Fruit fly (Drosophila melanogaster) whole organism, embryonic: ENCODE data around the gene CG46459.

ENCODE experiments used
- ATbp ChIP-seq: fragments of 200-800 bp; sonication (Bioruptor generic); optimal IDR thresholded peaks from 2 replicates; lab custom pipeline; 2017; ENCODE audit warnings: missing biosample characterization, mild to moderate bottlenecking, missing genetic modification characterization, missing genetic modification reagents
- Ada2b ChIP-seq: fragments of 200-800 bp; sonication (Bioruptor generic); IDR thresholded peaks from 2 replicates; pipeline ENCODE4 v1.3.6; 2022; ENCODE audit warnings: missing biosample characterization, missing genetic modification characterization
- Atf6 ChIP-seq: fragments of 200-800 bp; sonication (Bioruptor generic); IDR thresholded peaks from 2 replicates; pipeline ENCODE4 v1.3.6; 2022; ENCODE audit warnings: missing biosample characterization, missing genetic modification characterization
- Bteb2 ChIP-seq: fragments of 200-800 bp; sonication (Bioruptor generic); optimal IDR thresholded peaks from 2 replicates; lab custom pipeline; 2016; ENCODE audit warnings: missing biosample characterization, missing genetic modification characterization
- CG10654 ChIP-seq: fragments of 200-800 bp; sonication (Bioruptor generic); optimal IDR thresholded peaks from 2 replicates; lab custom pipeline; 2016; ENCODE audit warnings: missing biosample characterization, missing genetic modification characterization
- CG10979 ChIP-seq: fragments of 200-800 bp; sonication (Bioruptor generic); optimal IDR thresholded peaks from 2 replicates; lab custom pipeline; 2018; ENCODE audit warnings: missing biosample characterization, mild to moderate bottlenecking, missing genetic modification characterization, moderate library complexity
- CG11247 ChIP-seq: fragments of 200-800 bp; sonication (Bioruptor generic); IDR thresholded peaks from 2 replicates; pipeline ENCODE4 v1.3.6; 2022; ENCODE audit warnings: missing biosample characterization, missing genetic modification characterization
- CG14441 ChIP-seq: fragments of 200-800 bp; sonication (Bioruptor generic); IDR thresholded peaks from 2 replicates; pipeline ENCODE4 v1.3.6; 2022; ENCODE audit warnings: missing biosample characterization, missing genetic modification characterization
- CG14860 ChIP-seq: fragments of 200-800 bp; sonication (Bioruptor generic); IDR thresholded peaks from 3 replicates; pipeline ENCODE4 v1.3.6; 2022; ENCODE audit warnings: missing biosample characterization, missing genetic modification characterization; ENCODE audit not compliant: partially characterized antibody
- CG16813 ChIP-seq: fragments of 200-800 bp; sonication (Bioruptor generic); IDR thresholded peaks from 3 replicates; pipeline ENCODE4 v1.3.6; 2022; ENCODE audit warnings: missing biosample characterization, missing genetic modification characterization; ENCODE audit not compliant: partially characterized antibody
- CG17359 ChIP-seq: fragments of 200-800 bp; sonication (Bioruptor generic); optimal IDR thresholded peaks from 3 replicates; lab custom pipeline; 2018; ENCODE audit warnings: missing biosample characterization, mild to moderate bottlenecking, missing genetic modification characterization, moderate library complexity
- CG17568 ChIP-seq: fragments of 200-800 bp; sonication (Bioruptor generic); optimal IDR thresholded peaks from 2 replicates; lab custom pipeline; 2018; ENCODE audit warnings: missing biosample characterization, mild to moderate bottlenecking, missing genetic modification characterization, moderate library complexity
- CG18619 ChIP-seq: fragments of 200-800 bp; sonication (Bioruptor generic); optimal IDR thresholded peaks from 3 replicates; lab custom pipeline; 2017; ENCODE audit warnings: missing biosample characterization, mild to moderate bottlenecking, missing genetic modification characterization
- CG2199 ChIP-seq: fragments of 200-800 bp; sonication (Bioruptor generic); IDR thresholded peaks from 3 replicates; pipeline ENCODE4 v1.3.6; 2022; ENCODE audit warnings: missing biosample characterization, missing genetic modification characterization
- CG31365 ChIP-seq: fragments of 200-800 bp; sonication (Bioruptor generic); optimal IDR thresholded peaks from 2 replicates; lab custom pipeline; 2018; ENCODE audit warnings: missing biosample characterization, mild to moderate bottlenecking, missing genetic modification characterization
- CG3163 ChIP-seq: fragments of 200-800 bp; sonication (Bioruptor generic); optimal IDR thresholded peaks from 3 replicates; lab custom pipeline; 2016; ENCODE audit warnings: missing biosample characterization, missing genetic modification characterization
- CG4360 ChIP-seq: fragments of 200-800 bp; sonication (Bioruptor generic); IDR thresholded peaks from 2 replicates; pipeline ENCODE4 v1.3.6; 2022; ENCODE audit warnings: missing biosample characterization, missing genetic modification characterization
- CG4617 ChIP-seq: fragments of 200-800 bp; sonication (Bioruptor generic); optimal IDR thresholded peaks from 3 replicates; lab custom pipeline; 2016; ENCODE audit warnings: missing biosample characterization, missing genetic modification characterization, borderline replicate concordance
- CG7987 ChIP-seq: fragments of 200-800 bp; sonication (Bioruptor generic); optimal IDR thresholded peaks from 2 replicates; lab custom pipeline; 2018; ENCODE audit warnings: missing biosample characterization, mild to moderate bottlenecking, missing genetic modification characterization, moderate library complexity
- CG9797 ChIP-seq: fragments of 200-800 bp; sonication (Bioruptor generic); optimal IDR thresholded peaks from 3 replicates; lab custom pipeline; 2018; ENCODE audit warnings: missing biosample characterization, mild to moderate bottlenecking, missing genetic modification characterization
- CG9932 ChIP-seq: fragments of 200-800 bp; sonication (Bioruptor generic); IDR thresholded peaks from 2 replicates; pipeline ENCODE4 v1.3.6; 2022; ENCODE audit warnings: missing biosample characterization, missing genetic modification characterization
- Drgx ChIP-seq: fragments of 200-800 bp; sonication (Bioruptor generic); IDR thresholded peaks from 2 replicates; pipeline ENCODE4 v1.3.6; 2022; ENCODE audit warnings: missing biosample characterization, missing genetic modification characterization
- HmgZ ChIP-seq: fragments of 200-800 bp; sonication (Bioruptor generic); optimal IDR thresholded peaks from 2 replicates; lab custom pipeline; 2018; ENCODE audit warnings: missing biosample characterization, mild to moderate bottlenecking, missing genetic modification characterization
- Hmx ChIP-seq: fragments of 200-800 bp; sonication (Bioruptor generic); optimal IDR thresholded peaks from 2 replicates; lab custom pipeline; 2016; ENCODE audit warnings: missing biosample characterization, missing genetic modification characterization
- NFAT ChIP-seq: fragments of 200-800 bp; sonication (Bioruptor generic); IDR thresholded peaks from 2 replicates; pipeline ENCODE4 v1.3.6; 2022; ENCODE audit warnings: missing biosample characterization, missing genetic modification characterization
- Nf-YC ChIP-seq: fragments of 200-800 bp; optimal IDR thresholded peaks from 3 replicates; lab custom pipeline; 2019; ENCODE audit warnings: missing biosample characterization, mild to moderate bottlenecking, missing genetic modification characterization, moderate library complexity
- YL-1 ChIP-seq: fragments of 200-800 bp; sonication (Bioruptor generic); optimal IDR thresholded peaks from 3 replicates; lab custom pipeline; 2017; ENCODE audit warnings: missing biosample characterization, mild to moderate bottlenecking, missing genetic modification characterization
- ara ChIP-seq: fragments of 200-800 bp; sonication (Bioruptor generic); IDR thresholded peaks from 2 replicates; pipeline ENCODE4 v1.3.6; 2022; ENCODE audit warnings: missing biosample characterization, missing genetic modification characterization
- bsh ChIP-seq, 2 experiments: fragments of 200-800 bp; sonication (Bioruptor generic); optimal IDR thresholded peaks; 2 replicates each; lab custom pipeline; 2017 to 2018; ENCODE audit warnings: mild to moderate bottlenecking in 2 of 2, missing biosample characterization in 2 of 2, missing genetic modification characterization in 2 of 2, moderate library complexity in 1 of 2
- cad ChIP-seq: fragments of >200 bp; optimal IDR thresholded peaks from 2 replicates; lab custom pipeline; 2017; ENCODE audit warnings: missing biosample characterization, missing genetic modification characterization
- cg ChIP-seq: fragments of 200-800 bp; sonication (Bioruptor generic); optimal IDR thresholded peaks from 3 replicates; lab custom pipeline; 2019; ENCODE audit warnings: missing biosample characterization, mild to moderate bottlenecking, missing genetic modification characterization, moderate library complexity
- chif ChIP-seq, 2 experiments: fragments of 200-800 bp; sonication (Bioruptor generic); optimal IDR thresholded peaks; 3 replicates each; lab custom pipeline; 2016; ENCODE audit warnings: missing biosample characterization in 2 of 2, missing genetic modification characterization in 2 of 2
- croc ChIP-seq: fragments of 200-800 bp; sonication (Bioruptor generic); conservative IDR thresholded peaks from 3 replicates; pipeline ENCODE4 v1.3.6; 2022; ENCODE audit warnings: missing biosample characterization, missing genetic modification characterization
- crp ChIP-seq, 2 experiments: fragments of 200-800 bp; sonication (Bioruptor generic); optimal IDR thresholded peaks; 2 replicates in 1 of 2; 3 replicates in 1 of 2; lab custom pipeline; 2017; ENCODE audit warnings: missing biosample characterization in 2 of 2, missing genetic modification characterization in 2 of 2, mild to moderate bottlenecking in 1 of 2, moderate library complexity in 1 of 2
- dimm ChIP-seq: fragments of 200-800 bp; sonication (Bioruptor generic); IDR thresholded peaks from 2 replicates; pipeline ENCODE4 v1.3.6; 2022; ENCODE audit warnings: missing biosample characterization, missing genetic modification characterization
- disco-r ChIP-seq: fragments of 200-800 bp; sonication (Bioruptor generic); optimal IDR thresholded peaks from 2 replicates; lab custom pipeline; 2016; ENCODE audit warnings: missing biosample characterization, missing genetic modification characterization
- ewg ChIP-seq: fragments of 200-800 bp; sonication (Bioruptor generic); optimal IDR thresholded peaks from 3 replicates; lab custom pipeline; 2017; ENCODE audit warnings: mild to moderate bottlenecking, missing biosample characterization, missing genetic modification reagents, missing genetic modification characterization
- fru ChIP-seq: fragments of >200 bp; optimal IDR thresholded peaks from 2 replicates; lab custom pipeline; 2017
- gcm2 ChIP-seq: fragments of 200-800 bp; sonication (Bioruptor generic); optimal IDR thresholded peaks from 2 replicates; lab custom pipeline; 2016; ENCODE audit warnings: missing biosample characterization, missing genetic modification characterization
- gro ChIP-seq: fragments of 200-800 bp; sonication (Bioruptor generic); optimal IDR thresholded peaks from 2 replicates; lab custom pipeline; 2016; ENCODE audit warnings: missing biosample characterization, missing genetic modification characterization
- gsb ChIP-seq: fragments of 200-800 bp; sonication (Bioruptor generic); IDR thresholded peaks from 2 replicates; pipeline ENCODE4 v1.3.6; 2022; ENCODE audit warnings: missing biosample characterization, missing genetic modification characterization
- lov ChIP-seq, 2 experiments: fragments of 200-800 bp in 1 of 2; fragments of >200 bp in 1 of 2; sonication (Bioruptor generic) in 1 of 2; IDR thresholded peaks in 1 of 2; optimal IDR thresholded peaks in 1 of 2; 2 replicates in 1 of 2; 3 replicates in 1 of 2; pipeline versions ENCODE4 v1.3.6 to Lab custom; 2017 to 2022; ENCODE audit warnings: missing biosample characterization in 1 of 2, missing genetic modification characterization in 1 of 2
- oc ChIP-seq: fragments of 200-800 bp; sonication (Bioruptor generic); optimal IDR thresholded peaks from 2 replicates; lab custom pipeline; 2018; ENCODE audit warnings: missing biosample characterization, mild to moderate bottlenecking, missing genetic modification characterization, moderate library complexity
- onecut ChIP-seq: fragments of 200-800 bp; sonication (Bioruptor generic); IDR thresholded peaks from 2 replicates; pipeline ENCODE4 v1.3.6; 2022; ENCODE audit warnings: missing biosample characterization, missing genetic modification characterization
- p53 ChIP-seq: fragments of 200-800 bp; sonication (Bioruptor generic); optimal IDR thresholded peaks from 2 replicates; lab custom pipeline; 2016; ENCODE audit warnings: missing biosample characterization, missing genetic modification characterization
- prd ChIP-seq, 3 experiments: fragments of >200 bp in 2 of 3; fragments of 200-800 bp in 1 of 3; sonication (Bioruptor generic) in 1 of 3; optimal IDR thresholded peaks in 2 of 3; IDR thresholded peaks in 1 of 3; 2 replicates in 2 of 3; 3 replicates in 1 of 3; pipeline versions ENCODE4 v1.3.6 to Lab custom; 2017 to 2022; ENCODE audit warnings: missing biosample characterization in 1 of 3, missing genetic modification characterization in 1 of 3
- scrt ChIP-seq: fragments of 200-800 bp; sonication (Bioruptor generic); optimal IDR thresholded peaks from 2 replicates; lab custom pipeline; 2018; ENCODE audit warnings: missing biosample characterization, mild to moderate bottlenecking, missing genetic modification characterization, moderate library complexity
- sisA ChIP-seq: fragments of 200-800 bp; sonication (Bioruptor generic); IDR thresholded peaks from 2 replicates; pipeline ENCODE4 v1.3.6; 2022; ENCODE audit warnings: missing biosample characterization, missing genetic modification characterization
- vnd ChIP-seq: fragments of 200-800 bp; sonication (Bioruptor generic); IDR thresholded peaks from 3 replicates; pipeline ENCODE4 v1.3.6; 2022; ENCODE audit warnings: missing biosample characterization, missing genetic modification characterization; ENCODE audit not compliant: partially characterized antibody

Gene CG46459

DNA sequence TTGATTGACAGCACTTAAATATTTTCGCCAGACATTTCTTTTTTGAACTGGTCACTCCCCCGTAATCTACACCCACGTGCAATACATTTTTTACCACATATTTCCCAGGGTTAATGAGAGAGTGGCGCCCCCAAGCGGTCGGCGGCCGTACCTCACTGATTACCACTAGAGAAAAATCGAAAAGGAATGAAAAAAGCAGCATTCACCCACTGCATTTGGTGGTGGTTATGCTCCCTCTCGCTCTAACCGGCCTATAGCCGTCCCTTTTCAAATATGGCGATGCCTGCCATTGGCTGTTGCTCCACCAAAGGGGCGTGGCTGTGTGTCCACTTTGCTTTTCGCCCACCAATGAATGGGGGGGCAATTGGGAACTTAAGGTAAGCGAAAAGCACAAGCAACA is 31.5 kb upstream of the CG46459 start:
- no peak; the same call in 1 of the 2 replicates for TF ChIP-seq NFAT (GFP tag; lab: Robert Waterston, UW)
- TF ChIP-seq CG18619 = peak; percentile 25
- peak in 1 of 2 experiments; percentile 0 for TF ChIP-seq crp (GFP tag; optimal IDR thresholded peaks at IDR 0.05; lab: Kevin White, UChicago)
- TF ChIP-seq CG10979 (tag; lab: Kevin White, UChicago) = peak; percentile 68
- TF ChIP-seq scrt = peak; percentile 56
- TF ChIP-seq CG4617 (GFP tag; lab: Kevin White, UChicago) = no peak
- peak in 1 of 2 experiments; percentile 54 for TF ChIP-seq chif (GFP tag; optimal IDR thresholded peaks at IDR 0.05; lab: Kevin White, UChicago)
- TF ChIP-seq gcm2 = peak; percentile 11
- peak; percentile 56; the same call in 1 of the 2 replicates for TF ChIP-seq ara (GFP tag; lab: Robert Waterston, UW)
- peak; percentile 74 for TF ChIP-seq Drgx (GFP tag; lab: Robert Waterston, UW)
- no peak for TF ChIP-seq dimm (GFP tag; lab: Robert Waterston, UW)
- peak; percentile 74 for TF ChIP-seq oc (tag; lab: Kevin White, UChicago)
- peak; percentile 9 for TF ChIP-seq CG9797
- TF ChIP-seq prd (optimal IDR thresholded peaks at IDR 0.05; lab: Kevin White, UChicago) = no peak
- peak; percentile 36; the same call in 1 of the 3 replicates for TF ChIP-seq prd (GFP tag; IDR thresholded peaks at IDR 0.05; lab: Robert Waterston, UW)
- peak; percentile 60 for TF ChIP-seq CG7987 (GFP tag; lab: Kevin White, UChicago)
- TF ChIP-seq CG9932 (GFP tag; lab: Robert Waterston, UW) = no peak
- no peak for TF ChIP-seq Hmx (GFP tag; lab: Kevin White, UChicago)
- TF ChIP-seq HmgZ = peak; percentile 48
- no peak for TF ChIP-seq disco-r
- 0 out of 2 replicates have a peak, but pooled peaks have one; percentile 34 for TF ChIP-seq Ada2b
- 0 out of 2 replicates have a peak, but pooled peaks have one; percentile 22 for TF ChIP-seq Atf6 (GFP tag; lab: Robert Waterston, UW)
- TF ChIP-seq CG16813 (GFP tag; lab: Robert Waterston, UW) = peak; percentile 15; the same call in 1 of the 3 replicates
- peak; percentile 100 for TF ChIP-seq Nf-YC (tag; lab: Kevin White, UChicago)
- peak; percentile 16 for TF ChIP-seq CG17568 (GFP tag; lab: Kevin White, UChicago)
- peak; percentile 69 for TF ChIP-seq ATbp (GFP tag; lab: Kevin White, UChicago)
- peak; percentile 46 for TF ChIP-seq ewg (GFP tag; lab: Kevin White, UChicago)
- peak; percentile 47; the same call in 1 of the 3 replicates for TF ChIP-seq croc (GFP tag; lab: Robert Waterston, UW)
- TF ChIP-seq CG11247 = no peak
- TF ChIP-seq CG4360 (GFP tag; lab: Robert Waterston, UW) = peak; percentile 41; the same call in 1 of the 2 replicates
- no peak for TF ChIP-seq CG3163 (GFP tag; lab: Kevin White, UChicago)
- no peak for TF ChIP-seq cad (GFP tag; lab: Kevin White, UChicago)
- peak; percentile 10 for TF ChIP-seq YL-1 (GFP tag; lab: Kevin White, UChicago)
- TF ChIP-seq CG17359 (tag; lab: Kevin White, UChicago) = peak; percentile 53
- TF ChIP-seq sisA (GFP tag; lab: Robert Waterston, UW) = no peak
- peak; percentile 23 to 60 for TF ChIP-seq bsh (GFP tag; optimal IDR thresholded peaks at IDR 0.05; lab: Kevin White, UChicago)
- peak; percentile 91 for TF ChIP-seq onecut (GFP tag; lab: Robert Waterston, UW)
- TF ChIP-seq CG2199 (GFP tag; lab: Robert Waterston, UW) = peak; percentile 97
- TF ChIP-seq CG14441 (GFP tag; lab: Robert Waterston, UW) = no peak
- TF ChIP-seq CG14860 (GFP tag; lab: Robert Waterston, UW) = no peak
- TF ChIP-seq cg (GFP tag; lab: Kevin White, UChicago) = peak; percentile 29
- TF ChIP-seq CG10654 = peak; percentile 4
- TF ChIP-seq lov (optimal IDR thresholded peaks at IDR 0.05; lab: Kevin White, UChicago) = no peak
- peak; percentile 89; the same call in 2 of the 3 replicates for TF ChIP-seq lov (GFP tag; IDR thresholded peaks at IDR 0.05; lab: Robert Waterston, UW)
- no peak for TF ChIP-seq Bteb2
- no peak for TF ChIP-seq p53 (GFP tag; lab: Kevin White, UChicago)
- no peak for TF ChIP-seq fru (lab: Kevin White, UChicago)
- no peak for TF ChIP-seq CG31365
- TF ChIP-seq gro (GFP tag; lab: Kevin White, UChicago) = no peak
- TF ChIP-seq gsb (GFP tag; lab: Robert Waterston, UW) = peak; percentile 39; the same call in 1 of the 2 replicates
- no peak for TF ChIP-seq vnd (GFP tag; lab: Robert Waterston, UW)
